Worm (Caenorhabditis elegans) whole organism, young adult: ENCODE data around the gene ufd-2.

ENCODE experiments used
- B0019.2 ChIP-seq: fragments of 200-800 bp; sonication (Bioruptor generic); conservative IDR thresholded peaks from 2 replicates; pipeline ENCODE4 v1.3.6; 2022; ENCODE audit warnings: missing genetic modification reagents, missing genetic modification characterization, missing compliant biosample characterization
- B0261.1 ChIP-seq: sonication (generic microtip); optimal IDR thresholded peaks from 2 replicates; lab custom pipeline; 2016; ENCODE audit warnings: mild to moderate bottlenecking, missing genetic modification characterization, moderate library complexity, missing compliant biosample characterization
- F10E7.11 ChIP-seq: sonication (generic microtip); optimal IDR thresholded peaks from 2 replicates; lab custom pipeline; 2017; ENCODE audit warnings: mild to moderate bottlenecking, missing genetic modification characterization, moderate library complexity, missing compliant biosample characterization
- F22D6.2 ChIP-seq: sonication (generic microtip); optimal IDR thresholded peaks from 2 replicates; lab custom pipeline; 2016; ENCODE audit warnings: mild to moderate bottlenecking, missing genetic modification characterization, missing compliant biosample characterization
- K11D2.4 ChIP-seq: fragments of 200-800 bp; sonication (Bioruptor generic); IDR thresholded peaks from 2 replicates; pipeline ENCODE4 v1.3.6; 2022; ENCODE audit warnings: missing genetic modification reagents, missing genetic modification characterization, missing compliant biosample characterization
- Y79H2A.3 ChIP-seq: fragments of 200-800 bp; sonication (Bioruptor generic); conservative IDR thresholded peaks from 2 replicates; pipeline ENCODE4 v1.3.6; 2022; ENCODE audit warnings: missing genetic modification reagents, missing genetic modification characterization, missing compliant biosample characterization
- ZK185.1 ChIP-seq: sonication (generic microtip); optimal IDR thresholded peaks from 2 replicates; lab custom pipeline; 2016; ENCODE audit warnings: mild to moderate bottlenecking, missing genetic modification characterization, missing compliant biosample characterization; ENCODE audit not compliant: poor library complexity, severe bottlenecking
- akir-1 ChIP-seq: fragments of 200-800 bp; sonication (Bioruptor generic); optimal IDR thresholded peaks from 2 replicates; lab custom pipeline; 2018; ENCODE audit warnings: mild to moderate bottlenecking, missing genetic modification characterization, moderate library complexity, missing compliant biosample characterization
- ama-1 ChIP-seq, 3 experiments: fragments of 150-350 bp in 1 of 3; sonication (generic microtip) in 2 of 3; optimal IDR thresholded peaks; 2 replicates each; lab custom pipeline; 2014 to 2018; ENCODE audit warnings: missing biosample characterization in 2 of 3, missing genetic modification characterization in 2 of 3, missing genetic modification reagents in 2 of 3
- athp-1 ChIP-seq: sonication (generic microtip); optimal IDR thresholded peaks from 2 replicates; lab custom pipeline; 2017; ENCODE audit warnings: mild to moderate bottlenecking, missing genetic modification characterization, missing compliant biosample characterization
- attf-6 ChIP-seq: fragments of 200-800 bp; sonication (Bioruptor generic); IDR thresholded peaks from 2 replicates; pipeline ENCODE4 v1.3.6; 2022; ENCODE audit warnings: missing genetic modification reagents, missing genetic modification characterization, missing compliant biosample characterization
- cebp-1 ChIP-seq, 2 experiments: fragments of 200-800 bp in 1 of 2; sonication (Bioruptor generic) in 1 of 2; sonication (generic microtip) in 1 of 2; IDR thresholded peaks in 1 of 2; optimal IDR thresholded peaks in 1 of 2; 2 replicates each; pipeline versions ENCODE4 v1.3.6 to Lab custom; 2017 to 2022; ENCODE audit warnings: missing compliant biosample characterization in 2 of 2, missing genetic modification characterization in 2 of 2, mild to moderate bottlenecking in 1 of 2, missing genetic modification reagents in 1 of 2, moderate library complexity in 1 of 2
- cebp-2 ChIP-seq: fragments of 200-800 bp; sonication (Bioruptor generic); IDR thresholded peaks from 2 replicates; pipeline ENCODE4 v1.3.6; 2022; ENCODE audit warnings: missing genetic modification characterization, missing compliant biosample characterization
- ceh-100 ChIP-seq: fragments of 200-800 bp; sonication (Bioruptor generic); IDR thresholded peaks from 2 replicates; pipeline ENCODE4 v1.3.6; 2022; ENCODE audit warnings: missing genetic modification reagents, missing genetic modification characterization, missing compliant biosample characterization
- chd-7 ChIP-seq: sonication (generic microtip); optimal IDR thresholded peaks from 2 replicates; lab custom pipeline; 2016; ENCODE audit warnings: mild to moderate bottlenecking, missing genetic modification characterization, moderate library complexity, missing compliant biosample characterization
- dpl-1 ChIP-seq: fragments of 150-350 bp; optimal IDR thresholded peaks from 2 replicates; lab custom pipeline; 2014; ENCODE audit warnings: missing biosample characterization, missing genetic modification reagents, missing genetic modification characterization
- efl-1 ChIP-seq: fragments of 150-350 bp; optimal IDR thresholded peaks from 2 replicates; lab custom pipeline; 2014; ENCODE audit warnings: missing biosample characterization, missing genetic modification reagents, missing genetic modification characterization
- egl-18 ChIP-seq: fragments of 200-800 bp; sonication (Bioruptor generic); IDR thresholded peaks from 2 replicates; pipeline ENCODE4 v1.3.6; 2022; ENCODE audit warnings: missing genetic modification reagents, missing genetic modification characterization, missing compliant biosample characterization
- egl-44 ChIP-seq: fragments of 200-800 bp; sonication (Bioruptor generic); IDR thresholded peaks from 2 replicates; pipeline ENCODE4 v1.3.6; 2022; ENCODE audit warnings: missing genetic modification reagents, missing genetic modification characterization, missing compliant biosample characterization
- hlh-12 ChIP-seq: sonication (generic microtip); optimal IDR thresholded peaks from 2 replicates; lab custom pipeline; 2016; ENCODE audit warnings: missing genetic modification characterization, missing compliant biosample characterization
- hsf-1 ChIP-seq: fragments of 200-800 bp; sonication (Bioruptor generic); IDR thresholded peaks from 2 replicates; pipeline ENCODE4 v1.3.6; 2022; ENCODE audit warnings: missing genetic modification reagents, missing genetic modification characterization, missing compliant biosample characterization
- lag-1 ChIP-seq: fragments of 200-800 bp; sonication (Bioruptor generic); IDR thresholded peaks from 2 replicates; pipeline ENCODE4 v1.3.6; 2022; ENCODE audit warnings: missing genetic modification reagents, missing genetic modification characterization, missing compliant biosample characterization
- let-607 ChIP-seq, 2 experiments: fragments of 200-800 bp in 1 of 2; sonication (Bioruptor generic) in 1 of 2; sonication (generic microtip) in 1 of 2; optimal IDR thresholded peaks; 2 replicates each; lab custom pipeline; 2016 to 2018; ENCODE audit warnings: mild to moderate bottlenecking in 2 of 2, missing compliant biosample characterization in 2 of 2, missing genetic modification characterization in 2 of 2, moderate library complexity in 2 of 2, missing genotype in 1 of 2
- lin-35 ChIP-seq, 3 experiments: fragments of 150-350 bp in 2 of 3; sonication (generic microtip) in 1 of 3; optimal IDR thresholded peaks; 2 replicates each; lab custom pipeline; 2014 to 2018; ENCODE audit warnings: missing biosample characterization in 3 of 3, missing genetic modification characterization in 3 of 3, missing genetic modification reagents in 3 of 3
- lin-40 ChIP-seq: sonication (generic microtip); optimal IDR thresholded peaks from 2 replicates; lab custom pipeline; 2016; ENCODE audit warnings: missing genetic modification characterization, mild to moderate bottlenecking, missing compliant biosample characterization, missing genotype, missing genetic modification reagents
- lin-54 ChIP-seq: fragments of 200-800 bp; sonication (Bioruptor generic); optimal IDR thresholded peaks from 2 replicates; lab custom pipeline; 2018; ENCODE audit warnings: mild to moderate bottlenecking, missing genetic modification characterization, missing compliant biosample characterization
- lir-1 ChIP-seq: fragments of 200-800 bp; sonication (Bioruptor generic); conservative IDR thresholded peaks from 2 replicates; pipeline ENCODE4 v1.3.6; 2022; ENCODE audit warnings: missing genetic modification reagents, missing genetic modification characterization, missing compliant biosample characterization
- mcd-1 ChIP-seq: fragments of 200-800 bp; sonication (Bioruptor generic); IDR thresholded peaks from 2 replicates; pipeline ENCODE4 v1.3.6; 2022; ENCODE audit warnings: missing genetic modification reagents, missing genetic modification characterization, missing compliant biosample characterization
- mes-4 ChIP-seq: sonication (generic microtip); optimal IDR thresholded peaks from 2 replicates; lab custom pipeline; 2016; ENCODE audit warnings: missing genotype, missing genetic modification characterization, missing compliant biosample characterization
- nfya-1 ChIP-seq: sonication (generic microtip); optimal IDR thresholded peaks from 2 replicates; lab custom pipeline; 2017; ENCODE audit warnings: antibody characterized with exemption, missing compliant biosample characterization, missing genetic modification characterization, borderline replicate concordance; ENCODE audit not compliant: insufficient read depth
- nhr-179 ChIP-seq: sonication (generic microtip); optimal IDR thresholded peaks from 2 replicates; lab custom pipeline; 2016; ENCODE audit warnings: mild to moderate bottlenecking, missing genetic modification characterization, missing compliant biosample characterization
- pbrm-1 ChIP-seq: fragments of 200-800 bp; sonication (Bioruptor generic); IDR thresholded peaks from 2 replicates; pipeline ENCODE4 v1.3.6; 2022; ENCODE audit warnings: missing genetic modification reagents, missing genetic modification characterization, missing compliant biosample characterization
- rcor-1 ChIP-seq: fragments of 200-800 bp; sonication (Bioruptor generic); IDR thresholded peaks from 2 replicates; pipeline ENCODE4 v1.3.6; 2022; ENCODE audit warnings: missing genetic modification reagents, missing genetic modification characterization, missing compliant biosample characterization
- rpc-1 ChIP-seq, 2 experiments: fragments of 150-350 bp in 1 of 2; sonication (generic microtip) in 1 of 2; optimal IDR thresholded peaks; 2 replicates each; lab custom pipeline; 2014 to 2018; ENCODE audit warnings: missing biosample characterization in 1 of 2, missing genetic modification characterization in 1 of 2, missing genetic modification reagents in 1 of 2, missing genotype in 1 of 2
- snpc-1.1 ChIP-seq: sonication (generic microtip); optimal IDR thresholded peaks from 2 replicates; lab custom pipeline; 2017; ENCODE audit warnings: missing genetic modification characterization, mild to moderate bottlenecking, missing compliant biosample characterization, antibody characterized with exemption, moderate library complexity, missing genotype, missing genetic modification reagents; ENCODE audit not compliant: insufficient read depth
- snpc-4 ChIP-seq, 5 experiments: fragments of 150-350 bp in 1 of 5; sonication (generic microtip) in 4 of 5; optimal IDR thresholded peaks; 2 replicates each; lab custom pipeline; 2014 to 2018; ENCODE audit warnings: missing genetic modification characterization in 5 of 5, missing biosample characterization in 3 of 5, antibody characterized with exemption in 2 of 5, mild to moderate bottlenecking in 2 of 5, missing compliant biosample characterization in 2 of 5, missing genotype in 2 of 5, moderate library complexity in 2 of 5, missing genetic modification reagents in 1 of 5
- tlf-1 ChIP-seq: fragments of 200-800 bp; sonication (Bioruptor generic); optimal IDR thresholded peaks from 2 replicates; lab custom pipeline; 2018; ENCODE audit warnings: mild to moderate bottlenecking, missing genetic modification characterization, missing compliant biosample characterization
- unc-62 ChIP-seq: fragments of 150-350 bp; optimal IDR thresholded peaks from 2 replicates; lab custom pipeline; 2014; ENCODE audit warnings: missing biosample characterization, missing genetic modification reagents, missing genetic modification characterization
- zfh-2 ChIP-seq: fragments of 200-800 bp; sonication (Bioruptor generic); conservative IDR thresholded peaks from 2 replicates; pipeline ENCODE4 v1.3.6; 2022; ENCODE audit warnings: missing genetic modification reagents, missing genetic modification characterization, missing compliant biosample characterization
- zim-3 ChIP-seq: sonication (generic microtip); optimal IDR thresholded peaks from 2 replicates; lab custom pipeline; 2017; ENCODE audit warnings: mild to moderate bottlenecking, missing genetic modification characterization, moderate library complexity, missing compliant biosample characterization
- ztf-22 ChIP-seq: fragments of 200-800 bp; sonication (Bioruptor generic); optimal IDR thresholded peaks from 2 replicates; lab custom pipeline; 2018; ENCODE audit warnings: mild to moderate bottlenecking, missing genetic modification characterization, moderate library complexity, missing compliant biosample characterization
- ztf-25 ChIP-seq: fragments of 200-800 bp; sonication (Bioruptor generic); IDR thresholded peaks from 2 replicates; pipeline ENCODE4 v1.3.6; 2022; ENCODE audit warnings: missing genetic modification reagents, missing genetic modification characterization, missing compliant biosample characterization
- ztf-3 ChIP-seq: fragments of 200-800 bp; sonication (Bioruptor generic); optimal IDR thresholded peaks from 2 replicates; lab custom pipeline; 2018; ENCODE audit warnings: mild to moderate bottlenecking, missing genetic modification characterization, missing compliant biosample characterization

ufd-2 gene

DNA sequence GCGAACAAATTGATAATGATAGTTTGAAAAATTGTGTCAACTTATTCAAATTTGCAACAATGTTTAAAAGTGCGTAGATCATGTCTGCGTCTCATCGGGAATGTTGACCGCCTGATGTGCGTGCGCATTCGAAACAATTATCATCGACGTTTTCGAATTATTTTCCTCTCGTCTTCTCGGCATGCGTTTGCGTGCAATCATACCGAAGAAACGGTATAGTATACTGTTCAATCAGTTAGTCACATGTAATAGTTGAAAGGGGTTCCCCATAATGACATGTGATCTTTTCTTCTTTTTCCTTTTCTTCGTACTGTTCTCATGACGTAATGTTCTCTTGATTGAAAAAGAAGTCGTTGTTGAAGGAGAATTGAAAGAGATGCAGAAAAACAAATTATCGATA lies 45.8 kb upstream of the ufd-2 start (continued):
- TF ChIP-seq snpc-1.1 (tag; lab: Kevin White, UChicago) (no peak), mcd-1 (GFP tag; lab: Robert Waterston, UW) (peak; percentile 57), hlh-12 (tag; lab: Kevin White, UChicago) (no peak), lin-40 (peak; percentile 64), pbrm-1 (GFP tag; lab: Robert Waterston, UW) (0 out of 2 replicates have a peak, but pooled peaks have one; percentile 30), cebp-1 (GFP tag; IDR thresholded peaks at IDR 0.05; lab: Robert Waterston, UW) (0 out of 2 replicates have a peak, but pooled peaks have one; percentile 8), cebp-1 (tag; optimal IDR thresholded peaks at IDR 0.05; lab: Kevin White, UChicago) (peak; percentile 72), egl-44 (GFP tag; lab: Robert Waterston, UW) (0 out of 2 replicates have a peak, but pooled peaks have one; percentile 33), ztf-3 (GFP tag; lab: Kevin White, UChicago) (peak; percentile 40), lin-35 (GFP tag; optimal IDR thresholded peaks at IDR 0.05; lab: Kevin White, UChicago) (peak in 1 of 3 experiments; percentile 28), lir-1 (0 out of 2 replicates have a peak, but pooled peaks have one; percentile 60), lin-54 (peak; percentile 53), cebp-2 (0 out of 2 replicates have a peak, but pooled peaks have one; percentile 55), snpc-4 (GFP tag; optimal IDR thresholded peaks at IDR 0.05; lab: Kevin White, UChicago) (no peak), snpc-4 (tag; optimal IDR thresholded peaks at IDR 0.05; lab: Kevin White, UChicago) (peak in 1 of 4 experiments; percentile 6), let-607 (tag; optimal IDR thresholded peaks at IDR 0.05; lab: Kevin White, UChicago) (peak in 1 of 2 experiments; percentile 39), mes-4 (tag; lab: Kevin White, UChicago) (no peak), F10E7.11 (tag; lab: Kevin White, UChicago) (no peak), unc-62 (GFP tag; lab: Kevin White, UChicago) (peak; percentile 45), ztf-22 (peak; percentile 17), tlf-1 (GFP tag; lab: Kevin White, UChicago) (peak; percentile 43), Y79H2A.3 (no peak), chd-7 (peak; percentile 58), dpl-1 (GFP tag; lab: Kevin White, UChicago) (no peak), zfh-2 (GFP tag; lab: Robert Waterston, UW) (no peak), rcor-1 (GFP tag; lab: Robert Waterston, UW) (peak; percentile 66), akir-1 (GFP tag; lab: Kevin White, UChicago) (peak; percentile 28), hsf-1 (GFP tag; lab: Robert Waterston, UW) (peak; percentile 38; the same call in 1 of the 2 replicates), ZK185.1 (tag; lab: Kevin White, UChicago) (no peak), attf-6 (GFP tag; lab: Robert Waterston, UW) (no peak)

DNA sequence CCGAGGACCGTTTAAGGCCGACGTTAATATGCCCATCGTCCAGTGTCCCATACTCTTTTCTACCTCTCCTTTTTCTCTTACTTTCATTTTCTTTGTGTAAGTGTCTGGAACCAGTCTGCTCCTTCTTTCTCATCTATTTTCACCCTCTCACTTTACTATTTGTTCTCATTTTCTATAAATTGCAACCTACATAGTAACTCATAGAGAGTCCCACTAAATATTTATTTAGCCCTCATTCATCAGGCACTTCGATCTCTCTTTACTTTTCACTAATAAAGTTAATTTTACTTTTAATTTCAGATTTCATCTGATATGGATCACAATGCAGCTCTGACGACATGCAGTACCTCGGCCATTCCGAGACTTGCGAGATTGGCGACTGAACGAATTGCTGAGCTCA lies 45.2 kb upstream of the ufd-2 start, which contains the start of gene zyg-11:
Gene zyg-11, plus strand, starts transcription at position 301 of the 400 bp plus-strand sequence.
- TF ChIP-seq egl-18: no peak
- TF ChIP-seq efl-1 (GFP tag; lab: Kevin White, UChicago): no peak
- TF ChIP-seq F22D6.2 (tag; lab: Kevin White, UChicago): no peak
- TF ChIP-seq, all 124 proteins: peak for 0

DNA sequence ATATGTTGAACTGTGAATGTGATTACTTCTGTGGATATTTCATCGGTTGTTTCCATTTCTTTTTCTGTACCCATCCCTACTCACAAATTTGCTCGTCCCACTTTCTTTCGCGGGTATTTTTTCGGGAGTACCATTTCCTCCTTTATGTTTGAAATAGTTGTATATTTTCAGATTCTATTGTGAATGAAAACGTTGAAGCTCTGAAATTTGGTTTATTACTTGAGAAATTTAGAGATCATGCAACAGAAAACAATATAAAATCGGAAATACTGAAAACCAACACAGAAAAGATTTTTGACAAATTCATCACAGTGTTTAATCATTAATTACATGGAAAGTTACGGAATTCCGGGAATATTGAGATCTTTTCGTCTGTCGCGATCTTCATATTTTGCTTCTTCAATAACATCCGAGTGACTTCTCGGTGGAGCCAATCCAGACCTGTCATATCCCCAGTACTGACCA lies 41.9 kb upstream of the ufd-2 start:
- no peak for TF ChIP-seq nfya-1 (tag; lab: Kevin White, UChicago)
- peak; percentile 9 for TF ChIP-seq zim-3 (tag; lab: Kevin White, UChicago)
- TF ChIP-seq efl-1 (GFP tag; lab: Kevin White, UChicago): no peak
- TF ChIP-seq B0261.1: no peak
- TF ChIP-seq zfh-2 (GFP tag; lab: Robert Waterston, UW): no peak
- TF ChIP-seq ama-1 (optimal IDR thresholded peaks at IDR 0.05; lab: Kevin White, UChicago): no peak
- no peak for TF ChIP-seq ama-1 (GFP tag; optimal IDR thresholded peaks at IDR 0.05; lab: Kevin White, UChicago)
- TF ChIP-seq lag-1 (GFP tag; lab: Robert Waterston, UW): no peak
- no peak; the same call in 1 of the 2 replicates for TF ChIP-seq ceh-100
- TF ChIP-seq B0019.2 (GFP tag; lab: Robert Waterston, UW): no peak
- 0 out of 2 replicates have a peak, but pooled peaks have one; percentile 22 for TF ChIP-seq ztf-25 (GFP tag; lab: Robert Waterston, UW)
- no peak for TF ChIP-seq nhr-179 (tag; lab: Kevin White, UChicago)
- TF ChIP-seq hsf-1 (GFP tag; lab: Robert Waterston, UW): no peak
- TF ChIP-seq rpc-1 (optimal IDR thresholded peaks at IDR 0.05; lab: Kevin White, UChicago): no peak
- no peak for TF ChIP-seq rpc-1 (tag; optimal IDR thresholded peaks at IDR 0.05; lab: Kevin White, UChicago)
- TF ChIP-seq athp-1 (tag; lab: Kevin White, UChicago): peak; percentile 60
- no peak for TF ChIP-seq K11D2.4 (GFP tag; lab: Robert Waterston, UW)
